Worm (Caenorhabditis elegans) whole organism, L3 larva: ENCODE measurements around the gene cest-2.1.

Source experiments
- R02D3.7 ChIP-seq: fragments of 150-350 bp; optimal IDR thresholded peaks from 2 replicates; lab custom pipeline; 2014; ENCODE audit warnings: missing biosample characterization, missing genetic modification characterization
- ZK546.5 ChIP-seq: sonication (generic microtip); optimal IDR thresholded peaks from 2 replicates; lab custom pipeline; 2017; ENCODE audit warnings: missing biosample characterization, missing genetic modification characterization
- ama-1 ChIP-seq: fragments of 150-350 bp; optimal IDR thresholded peaks from 2 replicates; lab custom pipeline; 2018
- ceh-16 ChIP-seq: sonication (generic microtip); optimal IDR thresholded peaks from 2 replicates; lab custom pipeline; 2017; ENCODE audit warnings: missing biosample characterization, missing genetic modification characterization
- ceh-28 ChIP-seq: fragments of 150-350 bp; optimal IDR thresholded peaks from 2 replicates; lab custom pipeline; 2014; ENCODE audit warnings: missing biosample characterization, missing genetic modification reagents, missing genetic modification characterization
- ceh-82 ChIP-seq: fragments of 150-350 bp; optimal IDR thresholded peaks from 2 replicates; lab custom pipeline; 2014; ENCODE audit warnings: missing biosample characterization, missing genetic modification characterization
- ceh-9 ChIP-seq: sonication (generic microtip); optimal IDR thresholded peaks from 2 replicates; lab custom pipeline; 2018; ENCODE audit warnings: missing biosample characterization, missing genetic modification characterization
- egl-27 ChIP-seq: sonication (generic microtip); optimal IDR thresholded peaks from 4 replicates; lab custom pipeline; 2017; ENCODE audit warnings: missing biosample characterization, missing genetic modification reagents, missing genetic modification characterization
- egl-5 ChIP-seq: fragments of 150-350 bp; optimal IDR thresholded peaks from 2 replicates; lab custom pipeline; 2017; ENCODE audit warnings: missing biosample characterization, missing genetic modification reagents, missing genetic modification characterization, inconsistent platforms
- elt-2 ChIP-seq: sonication (generic microtip); optimal IDR thresholded peaks from 2 replicates; lab custom pipeline; 2016; ENCODE audit warnings: missing genetic modification reagents, mild to moderate bottlenecking, missing genetic modification characterization, missing compliant biosample characterization
- elt-3 ChIP-seq, 3 experiments: fragments of 150-350 bp in 1 of 3; sonication (generic microtip) in 2 of 3; optimal IDR thresholded peaks; 2 replicates in 2 of 3; 4 replicates in 1 of 3; lab custom pipeline; 2014 to 2017; ENCODE audit warnings: missing biosample characterization in 3 of 3, missing genetic modification characterization in 3 of 3
- fkh-10 ChIP-seq: sonication (generic microtip); optimal IDR thresholded peaks from 2 replicates; lab custom pipeline; 2017; ENCODE audit warnings: missing biosample characterization, missing genetic modification reagents, missing genetic modification characterization
- fkh-2 ChIP-seq: fragments of 150-350 bp; optimal IDR thresholded peaks from 2 replicates; lab custom pipeline; 2014; ENCODE audit warnings: missing biosample characterization, missing genetic modification reagents, missing genetic modification characterization
- fos-1 ChIP-seq: fragments of 150-350 bp; optimal IDR thresholded peaks from 2 replicates; lab custom pipeline; 2014; ENCODE audit warnings: missing biosample characterization, missing genetic modification characterization
- hmg-11 ChIP-seq: sonication (generic microtip); optimal IDR thresholded peaks from 2 replicates; lab custom pipeline; 2016; ENCODE audit warnings: missing genetic modification characterization, missing compliant biosample characterization
- jun-1 ChIP-seq: fragments of 150-350 bp; optimal IDR thresholded peaks from 2 replicates; lab custom pipeline; 2014; ENCODE audit warnings: missing biosample characterization, missing genetic modification reagents, missing genetic modification characterization
- lin-15B ChIP-seq: fragments of 150-350 bp; optimal IDR thresholded peaks from 2 replicates; lab custom pipeline; 2014; ENCODE audit warnings: missing biosample characterization, missing genetic modification characterization
- lin-39 ChIP-seq: fragments of 150-350 bp; optimal IDR thresholded peaks from 2 replicates; lab custom pipeline; 2018; ENCODE audit warnings: missing biosample characterization, missing genetic modification reagents, missing genetic modification characterization
- lsy-12 ChIP-seq: sonication (generic microtip); optimal IDR thresholded peaks from 2 replicates; lab custom pipeline; 2016; ENCODE audit warnings: mild to moderate bottlenecking, missing genetic modification characterization, missing compliant biosample characterization
- mml-1 ChIP-seq: fragments of 150-350 bp; sonication (generic microtip); optimal IDR thresholded peaks from 3 replicates; lab custom pipeline; 2014; ENCODE audit warnings: missing biosample characterization, missing genetic modification characterization
- nfya-1 ChIP-seq: sonication (generic microtip); optimal IDR thresholded peaks from 2 replicates; lab custom pipeline; 2017; ENCODE audit warnings: missing genetic modification characterization, mild to moderate bottlenecking, missing compliant biosample characterization, antibody characterized with exemption, moderate library complexity; ENCODE audit not compliant: insufficient read depth
- nhr-11 ChIP-seq: fragments of 150-350 bp; optimal IDR thresholded peaks from 2 replicates; lab custom pipeline; 2014; ENCODE audit warnings: missing biosample characterization, missing genetic modification characterization
- nhr-23 ChIP-seq: fragments of 150-350 bp; optimal IDR thresholded peaks from 2 replicates; lab custom pipeline; 2014; ENCODE audit warnings: missing biosample characterization, missing genetic modification reagents, missing genetic modification characterization
- nhr-237 ChIP-seq: fragments of 150-350 bp; optimal IDR thresholded peaks from 2 replicates; lab custom pipeline; 2014; ENCODE audit warnings: missing biosample characterization, missing genetic modification characterization
- nhr-25 ChIP-seq: sonication (generic microtip); optimal IDR thresholded peaks from 2 replicates; lab custom pipeline; 2017; ENCODE audit warnings: missing biosample characterization, missing genetic modification characterization
- nhr-28 ChIP-seq: fragments of 150-350 bp; optimal IDR thresholded peaks from 2 replicates; lab custom pipeline; 2014; ENCODE audit warnings: missing biosample characterization, missing genetic modification characterization
- nhr-43 ChIP-seq: sonication (generic microtip); optimal IDR thresholded peaks from 2 replicates; lab custom pipeline; 2016; ENCODE audit warnings: mild to moderate bottlenecking, missing genetic modification characterization, missing compliant biosample characterization; ENCODE audit not compliant: poor library complexity, severe bottlenecking
- nhr-67 ChIP-seq: fragments of 150-350 bp; optimal IDR thresholded peaks from 2 replicates; lab custom pipeline; 2014; ENCODE audit warnings: missing biosample characterization, missing genetic modification characterization
- nhr-77 ChIP-seq: fragments of 150-350 bp; optimal IDR thresholded peaks from 2 replicates; lab custom pipeline; 2014; ENCODE audit warnings: missing biosample characterization, missing genetic modification characterization
- pha-4 ChIP-seq: fragments of 150-350 bp; optimal IDR thresholded peaks from 2 replicates; lab custom pipeline; 2014; ENCODE audit warnings: missing biosample characterization, missing genetic modification reagents, missing genetic modification characterization
- pqm-1 ChIP-seq: fragments of 150-350 bp; optimal IDR thresholded peaks from 2 replicates; lab custom pipeline; 2017; ENCODE audit warnings: missing biosample characterization, missing genetic modification characterization, inconsistent platforms
- sea-2 ChIP-seq: fragments of 150-350 bp; sonication (generic microtip); optimal IDR thresholded peaks from 4 replicates; lab custom pipeline; 2014; ENCODE audit warnings: missing biosample characterization, missing genetic modification reagents, missing genetic modification characterization
- skn-1 ChIP-seq: fragments of 150-350 bp; optimal IDR thresholded peaks from 2 replicates; lab custom pipeline; 2014; ENCODE audit warnings: missing biosample characterization, missing genetic modification characterization
- tbx-2 ChIP-seq: sonication (generic microtip); optimal IDR thresholded peaks from 2 replicates; lab custom pipeline; 2016; ENCODE audit warnings: mild to moderate bottlenecking, missing genetic modification characterization, missing compliant biosample characterization
- unc-39 ChIP-seq: sonication (generic microtip); optimal IDR thresholded peaks from 4 replicates; lab custom pipeline; 2017; ENCODE audit warnings: missing biosample characterization, missing genetic modification characterization
- unc-62 ChIP-seq: fragments of 150-350 bp; sonication (generic microtip); optimal IDR thresholded peaks from 4 replicates; lab custom pipeline; 2014; ENCODE audit warnings: missing biosample characterization, missing genetic modification reagents, missing genetic modification characterization
- ztf-11 ChIP-seq: fragments of 150-350 bp; optimal IDR thresholded peaks from 2 replicates; lab custom pipeline; 2014; ENCODE audit warnings: missing biosample characterization, missing genetic modification characterization
- ztf-4 ChIP-seq: fragments of 150-350 bp; optimal IDR thresholded peaks from 2 replicates; lab custom pipeline; 2014; ENCODE audit warnings: missing biosample characterization, missing genetic modification characterization

The cest-2.1 gene

ce11 chrV:14171284-14171683, at the start of gene cest-2.1:
TSS of gene cest-2.1 (minus strand) at chrV:14171481.
- TF ChIP-seq pqm-1 (tag; lab: Kevin White, UChicago), result peak; percentile 60
- no peak for TF ChIP-seq ztf-11 (tag; lab: Kevin White, UChicago)
- no peak for TF ChIP-seq lin-15B (tag; lab: Kevin White, UChicago)
- TF ChIP-seq elt-2 (tag; lab: Kevin White, UChicago), result peak; percentile 50

ce11 chrV:14215106-14215505, 43.8 kb upstream of the cest-2.1 start, which contains the start of gene T16A9.5:
TSS of gene T16A9.5 (minus strand) at chrV:14215206.
- no peak for TF ChIP-seq elt-2 (tag; lab: Kevin White, UChicago)
- no peak for TF ChIP-seq nhr-43 (tag; lab: Kevin White, UChicago)
- no peak for TF ChIP-seq egl-5 (tag; lab: Kevin White, UChicago)
- no peak for TF ChIP-seq ceh-16 (tag; lab: Kevin White, UChicago)
- no peak for TF ChIP-seq nhr-67 (tag; lab: Kevin White, UChicago)
- TF ChIP-seq jun-1 (tag; lab: Kevin White, UChicago), result no peak
- TF ChIP-seq fkh-10, result no peak
- no peak for TF ChIP-seq nhr-237
- TF ChIP-seq sea-2, result no peak
- no peak for TF ChIP-seq lin-15B (tag; lab: Kevin White, UChicago)
- no peak for TF ChIP-seq ztf-4 (tag; lab: Kevin White, UChicago)
- TF ChIP-seq skn-1 (tag; lab: Kevin White, UChicago), result no peak
- TF ChIP-seq nhr-77 (tag; lab: Kevin White, UChicago), result no peak
- no peak for TF ChIP-seq lsy-12

ce11 chrV:14212813-14213212, 41.5 kb upstream of the cest-2.1 start:
- no peak for TF ChIP-seq hmg-11 (tag; lab: Kevin White, UChicago)
- no peak for TF ChIP-seq lsy-12
- TF ChIP-seq lin-15B (tag; lab: Kevin White, UChicago), result no peak
- no peak for TF ChIP-seq nhr-28 (tag; lab: Kevin White, UChicago)
- TF ChIP-seq ceh-82 (tag; lab: Kevin White, UChicago), result no peak
- no peak for TF ChIP-seq nhr-77 (tag; lab: Kevin White, UChicago)
- TF ChIP-seq fkh-2 (tag; lab: Kevin White, UChicago), result no peak
- TF ChIP-seq ceh-28, result no peak
- TF ChIP-seq nhr-67 (tag; lab: Kevin White, UChicago), result no peak
- TF ChIP-seq ama-1 (lab: Kevin White, UChicago), result no peak
- no peak for TF ChIP-seq R02D3.7 (tag; lab: Kevin White, UChicago)
- no peak for TF ChIP-seq pha-4
- TF ChIP-seq nhr-43 (tag; lab: Kevin White, UChicago), result peak; percentile 15
- TF ChIP-seq nhr-25 (tag; lab: Kevin White, UChicago), result peak; percentile 11
- TF ChIP-seq elt-3 (tag; optimal IDR thresholded peaks at IDR 0.05; lab: Kevin White, UChicago), result peak in 1 of 3 experiments; percentile 17
- no peak for TF ChIP-seq sea-2
- TF ChIP-seq jun-1 (tag; lab: Kevin White, UChicago), result peak; percentile 52
- no peak for TF ChIP-seq nfya-1 (tag; lab: Kevin White, UChicago)
- no peak for TF ChIP-seq ceh-9 (tag; lab: Kevin White, UChicago)
- TF ChIP-seq fos-1 (tag; lab: Kevin White, UChicago), result no peak
- TF ChIP-seq pqm-1 (tag; lab: Kevin White, UChicago), result peak; percentile 77
- no peak for TF ChIP-seq egl-27
- no peak for TF ChIP-seq ZK546.5 (tag; lab: Kevin White, UChicago)
- no peak for TF ChIP-seq egl-5 (tag; lab: Kevin White, UChicago)
- no peak for TF ChIP-seq tbx-2
- no peak for TF ChIP-seq lin-39 (tag; lab: Kevin White, UChicago)
- TF ChIP-seq unc-62 (GFP tag; lab: Kevin White, UChicago), result no peak
- peak; percentile 88 for TF ChIP-seq elt-2 (tag; lab: Kevin White, UChicago)
- TF ChIP-seq mml-1, result no peak
- no peak for TF ChIP-seq nhr-11

ce11 chrV:14210743-14211142, 39.5 kb upstream of the cest-2.1 start, which contains the start of gene str-230:
TSS of gene str-230 (minus strand) at chrV:14210843.
- TF ChIP-seq nhr-11 (no peak), ceh-82 (tag; lab: Kevin White, UChicago) (no peak), ceh-9 (tag; lab: Kevin White, UChicago) (no peak), nhr-43 (tag; lab: Kevin White, UChicago) (no peak), unc-39 (no peak), ceh-16 (tag; lab: Kevin White, UChicago) (no peak), pha-4 (no peak), R02D3.7 (tag; lab: Kevin White, UChicago) (no peak), egl-27 (no peak), nhr-237 (no peak), nhr-23 (no peak), elt-2 (tag; lab: Kevin White, UChicago) (no peak), nhr-77 (tag; lab: Kevin White, UChicago) (no peak), lin-39 (tag; lab: Kevin White, UChicago) (no peak), tbx-2 (no peak), ztf-4 (tag; lab: Kevin White, UChicago) (no peak), mml-1 (no peak)
- TF ChIP-seq, all 47 proteins: peak for 0
